Worm (Caenorhabditis elegans): Measurements from ENCODE around the gene Y56A3A.31.

The Y56A3A.31 gene

ce11 chrIII:11948437-11948836 lies 25.8 kb upstream of the Y56A3A.31 start:
- TF ChIP-seq C04F5.9 (tag; optimal IDR thresholded peaks at IDR 0.05) (no peak), dpl-1 (GFP tag; optimal IDR thresholded peaks at IDR 0.05) (no peak), fkh-10 (GFP tag; optimal IDR thresholded peaks at IDR 0.05) (no peak), efl-3 (GFP tag; optimal IDR thresholded peaks at IDR 0.05) (no peak), skn-1 (tag; optimal IDR thresholded peaks at IDR 0.05) (no peak), ceh-82 (tag; optimal IDR thresholded peaks at IDR 0.05) (no peak), unc-30 (tag; optimal IDR thresholded peaks at IDR 0.05) (no peak), fkh-4 (tag; optimal IDR thresholded peaks at IDR 0.05; ENCODE audit: borderline replicate concordance) (no peak), ama-1 (optimal IDR thresholded peaks at IDR 0.05) (no peak), unc-86 (tag; optimal IDR thresholded peaks at IDR 0.05) (no peak), ets-5 (GFP tag; IDR thresholded peaks at IDR 0.05) (no peak), nhr-28 (tag; optimal IDR thresholded peaks at IDR 0.05) (no peak), xbp-1 (tag; optimal IDR thresholded peaks at IDR 0.05) (no peak), sptf-1 (tag; optimal IDR thresholded peaks at IDR 0.05) (no peak), hlh-4 (tag; optimal IDR thresholded peaks at IDR 0.05) (no peak)

- TF ChIP-seq unc-30 (tag; optimal IDR thresholded peaks at IDR 0.05) (no peak), nhr-11 (tag; optimal IDR thresholded peaks at IDR 0.05) (no peak), pqm-1 (tag; optimal IDR thresholded peaks at IDR 0.05) (peak; percentile 24), lin-15B (tag; optimal IDR thresholded peaks at IDR 0.05) (no peak)
Observed at ce11 chrIII:11949276-11949879, 24.9 kb upstream of the Y56A3A.31 start.

ce11 chrIII:11951111-11951510 lies 23.2 kb upstream of the Y56A3A.31 start:
- no peak for TF ChIP-seq lsy-2 (tag; optimal IDR thresholded peaks at IDR 0.05)
- TF ChIP-seq hlh-17 (GFP tag; optimal IDR thresholded peaks at IDR 0.05; ENCODE audit: borderline replicate concordance) = no peak
- no peak for TF ChIP-seq mep-1 (tag; optimal IDR thresholded peaks at IDR 0.05)
- no peak for TF ChIP-seq zag-1 (tag; optimal IDR thresholded peaks at IDR 0.05)
- no peak for TF ChIP-seq unc-30 (tag; optimal IDR thresholded peaks at IDR 0.05)
- no peak for TF ChIP-seq unc-130 (tag; optimal IDR thresholded peaks at IDR 0.05)
- no peak for TF ChIP-seq snu-23 (GFP tag; optimal IDR thresholded peaks at IDR 0.05)
- no peak for TF ChIP-seq nhr-71 (tag; optimal IDR thresholded peaks at IDR 0.05)
- no peak for TF ChIP-seq pag-3 (tag; optimal IDR thresholded peaks at IDR 0.05; ENCODE audit: borderline replicate concordance, insufficient read depth)
- TF ChIP-seq grh-1 (GFP tag; IDR thresholded peaks at IDR 0.05) = no peak
- no peak for TF ChIP-seq mdl-1 (tag; optimal IDR thresholded peaks at IDR 0.05)
- TF ChIP-seq ceh-8 (GFP tag; optimal IDR thresholded peaks at IDR 0.05) = no peak
- no peak for TF ChIP-seq vab-15 (tag; optimal IDR thresholded peaks at IDR 0.05)
- no peak for TF ChIP-seq nhr-77 (tag; optimal IDR thresholded peaks at IDR 0.05)
- no peak for TF ChIP-seq dsc-1 (tag; optimal IDR thresholded peaks at IDR 0.05)
- TF ChIP-seq elt-2 (tag; optimal IDR thresholded peaks at IDR 0.05) = no peak
- no peak for TF ChIP-seq xbp-1 (tag; optimal IDR thresholded peaks at IDR 0.05)

ce11 chrIII:11954150-11954549 lies 20.1 kb upstream of the Y56A3A.31 start:
- TF ChIP-seq pax-3 (tag; optimal IDR thresholded peaks at IDR 0.05) (no peak), lsy-2 (tag; optimal IDR thresholded peaks at IDR 0.05) (no peak), tbx-2 (tag; optimal IDR thresholded peaks at IDR 0.05) (no peak), egl-13 (tag; optimal IDR thresholded peaks at IDR 0.05) (no peak), F16B12.6 (tag; optimal IDR thresholded peaks at IDR 0.05) (no peak), irx-1 (tag; optimal IDR thresholded peaks at IDR 0.05) (no peak), sox-4 (tag; optimal IDR thresholded peaks at IDR 0.05) (no peak), nhr-77 (tag; optimal IDR thresholded peaks at IDR 0.05) (no peak), mep-1 (tag; optimal IDR thresholded peaks at IDR 0.05) (no peak), unc-98 (GFP tag; IDR thresholded peaks at IDR 0.05) (no peak), snu-23 (GFP tag; optimal IDR thresholded peaks at IDR 0.05) (no peak), hlh-17 (GFP tag; optimal IDR thresholded peaks at IDR 0.05; ENCODE audit: borderline replicate concordance) (no peak), nhr-47 (tag; optimal IDR thresholded peaks at IDR 0.05) (no peak), ets-5 (GFP tag; IDR thresholded peaks at IDR 0.05) (no peak), rnt-1 (tag; optimal IDR thresholded peaks at IDR 0.05) (no peak), fkh-4 (tag; optimal IDR thresholded peaks at IDR 0.05; ENCODE audit: borderline replicate concordance) (no peak), fkh-8 (tag; optimal IDR thresholded peaks at IDR 0.05) (no peak)
